Fruit fly (Drosophila melanogaster) whole organism, embryonic: ENCODE data around the gene ATPsynD.

Source experiments
- C15 ChIP-seq: fragments of 200-800 bp; sonication (Bioruptor generic); IDR thresholded peaks from 3 replicates; pipeline ENCODE4 v1.3.6; 2022; ENCODE audit warnings: missing biosample characterization, missing genetic modification characterization
- CG1024 ChIP-seq: fragments of 200-800 bp; sonication (Bioruptor generic); IDR thresholded peaks from 2 replicates; pipeline ENCODE4 v1.3.6; 2022; ENCODE audit warnings: missing biosample characterization, missing genetic modification characterization
- CG10431 ChIP-seq: fragments of 200-800 bp; sonication (Bioruptor generic); optimal IDR thresholded peaks from 3 replicates; lab custom pipeline; 2018; ENCODE audit warnings: missing biosample characterization, mild to moderate bottlenecking, missing genetic modification characterization
- CG11247 ChIP-seq: fragments of 200-800 bp; sonication (Bioruptor generic); IDR thresholded peaks from 2 replicates; pipeline ENCODE4 v1.3.6; 2022; ENCODE audit warnings: missing biosample characterization, missing genetic modification characterization
- CG11504 ChIP-seq: fragments of 200-800 bp; sonication (Bioruptor generic); optimal IDR thresholded peaks from 3 replicates; lab custom pipeline; 2019; ENCODE audit warnings: missing biosample characterization, mild to moderate bottlenecking, missing genetic modification characterization, moderate library complexity
- CG12769 ChIP-seq: fragments of 200-800 bp; sonication (Bioruptor generic); optimal IDR thresholded peaks from 2 replicates; lab custom pipeline; 2019; ENCODE audit warnings: missing biosample characterization, mild to moderate bottlenecking, missing genetic modification characterization, moderate library complexity
- CG14014 ChIP-seq: fragments of 200-800 bp; sonication (Bioruptor generic); IDR thresholded peaks from 2 replicates; pipeline ENCODE4 v1.3.6; 2022; ENCODE audit warnings: missing biosample characterization, missing genetic modification characterization
- CG14860 ChIP-seq: fragments of 200-800 bp; sonication (Bioruptor generic); IDR thresholded peaks from 3 replicates; pipeline ENCODE4 v1.3.6; 2022; ENCODE audit warnings: missing biosample characterization, missing genetic modification characterization; ENCODE audit not compliant: partially characterized antibody
- CG15514 ChIP-seq: fragments of 200-800 bp; sonication (Bioruptor generic); optimal IDR thresholded peaks from 3 replicates; lab custom pipeline; 2017; ENCODE audit warnings: missing biosample characterization, missing genetic modification characterization, mild to moderate bottlenecking, moderate library complexity, missing genetic modification reagents
- CG16813 ChIP-seq: fragments of 200-800 bp; sonication (Bioruptor generic); IDR thresholded peaks from 3 replicates; pipeline ENCODE4 v1.3.6; 2022; ENCODE audit warnings: missing biosample characterization, missing genetic modification characterization; ENCODE audit not compliant: partially characterized antibody
- CG18476 ChIP-seq: fragments of 200-800 bp; sonication (Bioruptor generic); optimal IDR thresholded peaks from 2 replicates; lab custom pipeline; 2016; ENCODE audit warnings: missing biosample characterization, mild to moderate bottlenecking, missing genetic modification characterization
- CG2129 ChIP-seq: fragments of 200-800 bp; sonication (Bioruptor generic); IDR thresholded peaks from 2 replicates; pipeline ENCODE4 v1.3.6; 2022; ENCODE audit warnings: missing biosample characterization, missing genetic modification characterization; ENCODE audit not compliant: partially characterized antibody
- CG2712 ChIP-seq: fragments of 200-800 bp; optimal IDR thresholded peaks from 3 replicates; lab custom pipeline; 2019; ENCODE audit warnings: missing biosample characterization, mild to moderate bottlenecking, missing genetic modification characterization, moderate library complexity
- CG32767 ChIP-seq: fragments of 200-800 bp; sonication (Bioruptor generic); IDR thresholded peaks from 2 replicates; pipeline ENCODE4 v1.3.6; 2022; ENCODE audit warnings: missing biosample characterization, missing genetic modification characterization
- CG3847 ChIP-seq: fragments of 200-800 bp; sonication (Bioruptor generic); IDR thresholded peaks from 2 replicates; pipeline ENCODE4 v1.3.6; 2022; ENCODE audit warnings: missing biosample characterization, missing genetic modification characterization
- CG6683 ChIP-seq: fragments of 200-800 bp; sonication (Bioruptor generic); optimal IDR thresholded peaks from 2 replicates; lab custom pipeline; 2017; ENCODE audit warnings: missing biosample characterization, mild to moderate bottlenecking, missing genetic modification characterization, missing genetic modification reagents
- CG9797 ChIP-seq: fragments of 200-800 bp; sonication (Bioruptor generic); optimal IDR thresholded peaks from 3 replicates; lab custom pipeline; 2018; ENCODE audit warnings: missing biosample characterization, mild to moderate bottlenecking, missing genetic modification characterization
- Dll ChIP-seq: fragments of 200-800 bp; sonication (Bioruptor generic); IDR thresholded peaks from 4 replicates; pipeline ENCODE4 v1.3.6; 2022; ENCODE audit warnings: missing biosample characterization, missing genetic modification characterization; ENCODE audit not compliant: partially characterized antibody
- Dp ChIP-seq: fragments of 200-800 bp; sonication (Bioruptor generic); optimal IDR thresholded peaks from 2 replicates; lab custom pipeline; 2018; ENCODE audit warnings: missing biosample characterization, mild to moderate bottlenecking, missing genetic modification characterization, moderate library complexity
- HmgZ ChIP-seq: fragments of 200-800 bp; sonication (Bioruptor generic); optimal IDR thresholded peaks from 2 replicates; lab custom pipeline; 2018; ENCODE audit warnings: missing biosample characterization, mild to moderate bottlenecking, missing genetic modification characterization
- Jarid2 ChIP-seq: fragments of 200-800 bp; sonication (Bioruptor generic); optimal IDR thresholded peaks from 3 replicates; lab custom pipeline; 2017; ENCODE audit warnings: mild to moderate bottlenecking, missing biosample characterization, missing genetic modification reagents, missing genetic modification characterization
- MESR4 ChIP-seq: fragments of 200-800 bp; sonication (Bioruptor generic); optimal IDR thresholded peaks from 2 replicates; lab custom pipeline; 2018; ENCODE audit warnings: missing biosample characterization, mild to moderate bottlenecking, missing genetic modification characterization, moderate library complexity
- MTF-1 ChIP-seq: fragments of 200-800 bp; sonication (Bioruptor generic); optimal IDR thresholded peaks from 2 replicates; lab custom pipeline; 2018; ENCODE audit warnings: missing biosample characterization, mild to moderate bottlenecking, missing genetic modification characterization, borderline replicate concordance
- Myb ChIP-seq: fragments of 200-800 bp; sonication (Bioruptor generic); optimal IDR thresholded peaks from 2 replicates; lab custom pipeline; 2016; ENCODE audit warnings: missing biosample characterization, missing genetic modification characterization
- Opbp ChIP-seq: fragments of 200-800 bp; sonication (Bioruptor generic); IDR thresholded peaks from 3 replicates; pipeline ENCODE4 v1.3.6; 2022; ENCODE audit warnings: missing biosample characterization, missing genetic modification characterization; ENCODE audit not compliant: partially characterized antibody
- PHDP ChIP-seq: fragments of 200-800 bp; sonication (Bioruptor generic); optimal IDR thresholded peaks from 3 replicates; lab custom pipeline; 2018; ENCODE audit warnings: missing biosample characterization, mild to moderate bottlenecking, missing genetic modification characterization, moderate library complexity
- Rfx ChIP-seq: fragments of 200-800 bp; sonication (Bioruptor generic); IDR thresholded peaks from 2 replicates; pipeline ENCODE4 v1.3.6; 2022; ENCODE audit warnings: missing biosample characterization, missing genetic modification characterization
- Side ChIP-seq: fragments of 200-800 bp; sonication (Bioruptor generic); optimal IDR thresholded peaks from 2 replicates; lab custom pipeline; 2016; ENCODE audit warnings: missing biosample characterization, missing genetic modification characterization
- Sry-β ChIP-seq: fragments of 200-800 bp; sonication (Bioruptor generic); optimal IDR thresholded peaks from 2 replicates; lab custom pipeline; 2018; ENCODE audit warnings: missing biosample characterization, mild to moderate bottlenecking, missing genetic modification characterization, moderate library complexity
- amos ChIP-seq: fragments of 200-800 bp; sonication (Bioruptor generic); IDR thresholded peaks from 2 replicates; pipeline ENCODE4 v1.3.6; 2022; ENCODE audit warnings: missing biosample characterization, missing genetic modification characterization; ENCODE audit not compliant: partially characterized antibody
- aop ChIP-seq: fragments of 200-800 bp; sonication (Bioruptor generic); IDR thresholded peaks from 2 replicates; pipeline ENCODE4 v1.3.6; 2022; ENCODE audit warnings: missing biosample characterization, missing genetic modification characterization
- bbx ChIP-seq: fragments of 200-800 bp; sonication (Bioruptor generic); IDR thresholded peaks from 2 replicates; pipeline ENCODE4 v1.3.6; 2022; ENCODE audit warnings: missing biosample characterization, missing genetic modification characterization; ENCODE audit not compliant: partially characterized antibody
- ci ChIP-seq: fragments of 200-800 bp; sonication (Bioruptor generic); IDR thresholded peaks from 3 replicates; pipeline ENCODE4 v1.3.6; 2022; ENCODE audit warnings: missing biosample characterization, missing genetic modification characterization
- fd3F ChIP-seq: fragments of 200-800 bp; sonication (Bioruptor generic); optimal IDR thresholded peaks from 2 replicates; lab custom pipeline; 2018; ENCODE audit warnings: missing biosample characterization, mild to moderate bottlenecking, missing genetic modification characterization, moderate library complexity
- gem ChIP-seq: fragments of 200-800 bp; sonication (Bioruptor generic); optimal IDR thresholded peaks from 2 replicates; lab custom pipeline; 2019; ENCODE audit warnings: missing biosample characterization, mild to moderate bottlenecking, missing genetic modification characterization, moderate library complexity
- hb ChIP-seq: fragments of 200-800 bp; sonication (Bioruptor generic); IDR thresholded peaks from 3 replicates; pipeline ENCODE4 v1.3.6; 2022; ENCODE audit warnings: missing biosample characterization, missing genetic modification characterization; ENCODE audit not compliant: partially characterized antibody
- inv ChIP-seq: fragments of 200-800 bp; sonication (Bioruptor generic); IDR thresholded peaks from 2 replicates; pipeline ENCODE4 v1.3.6; 2022; ENCODE audit warnings: missing biosample characterization, missing genetic modification characterization; ENCODE audit not compliant: partially characterized antibody
- otp ChIP-seq: fragments of 200-800 bp; sonication (Bioruptor generic); IDR thresholded peaks from 3 replicates; pipeline ENCODE4, ENCODE4 v1.3.6; 2022; ENCODE audit warnings: missing biosample characterization, missing genetic modification characterization
- pan ChIP-seq, 4 experiments: fragments of >200 bp in 3 of 4; fragments of 200-800 bp in 1 of 4; sonication (Bioruptor generic) in 1 of 4; optimal IDR thresholded peaks in 3 of 4; IDR thresholded peaks in 1 of 4; 2 replicates each; pipeline versions ENCODE4 v1.3.6 to Lab custom; 2017 to 2022; ENCODE audit warnings: missing biosample characterization in 2 of 4, missing genetic modification characterization in 2 of 4, mixed read lengths in 1 of 4
- pho ChIP-seq: fragments of 200-800 bp; sonication (Bioruptor generic); optimal IDR thresholded peaks from 2 replicates; lab custom pipeline; 2016; ENCODE audit warnings: missing biosample characterization, missing genetic modification characterization
- row ChIP-seq: fragments of 200-800 bp; sonication (Bioruptor generic); IDR thresholded peaks from 3 replicates; pipeline ENCODE4 v1.3.6; 2022; ENCODE audit warnings: missing biosample characterization, missing genetic modification characterization
- slbo ChIP-seq: fragments of 200-800 bp; sonication (Bioruptor generic); IDR thresholded peaks from 2 replicates; pipeline ENCODE4 v1.3.6; 2022; ENCODE audit warnings: missing biosample characterization, missing genetic modification characterization
- sna ChIP-seq: fragments of 200-800 bp; sonication (Bioruptor generic); IDR thresholded peaks from 2 replicates; pipeline ENCODE4 v1.3.6; 2022; ENCODE audit warnings: missing biosample characterization, missing genetic modification characterization; ENCODE audit not compliant: partially characterized antibody
- sr ChIP-seq: fragments of 200-800 bp; sonication (Bioruptor generic); IDR thresholded peaks from 3 replicates; pipeline ENCODE4 v1.3.6; 2022; ENCODE audit warnings: missing biosample characterization, missing genetic modification characterization
- ttk ChIP-seq: fragments of 200-800 bp; sonication (Bioruptor generic); IDR thresholded peaks from 2 replicates; pipeline ENCODE4 v2.1.2; 2022; ENCODE audit warnings: missing biosample characterization, missing genetic modification characterization
- vfl ChIP-seq: fragments of 200-800 bp; sonication (Bioruptor generic); optimal IDR thresholded peaks from 2 replicates; lab custom pipeline; 2016; ENCODE audit warnings: missing biosample characterization, missing genetic modification characterization
- vnd ChIP-seq: fragments of 200-800 bp; sonication (Bioruptor generic); IDR thresholded peaks from 3 replicates; pipeline ENCODE4 v1.3.6; 2022; ENCODE audit warnings: missing biosample characterization, missing genetic modification characterization; ENCODE audit not compliant: partially characterized antibody

Gene ATPsynD

DNA sequence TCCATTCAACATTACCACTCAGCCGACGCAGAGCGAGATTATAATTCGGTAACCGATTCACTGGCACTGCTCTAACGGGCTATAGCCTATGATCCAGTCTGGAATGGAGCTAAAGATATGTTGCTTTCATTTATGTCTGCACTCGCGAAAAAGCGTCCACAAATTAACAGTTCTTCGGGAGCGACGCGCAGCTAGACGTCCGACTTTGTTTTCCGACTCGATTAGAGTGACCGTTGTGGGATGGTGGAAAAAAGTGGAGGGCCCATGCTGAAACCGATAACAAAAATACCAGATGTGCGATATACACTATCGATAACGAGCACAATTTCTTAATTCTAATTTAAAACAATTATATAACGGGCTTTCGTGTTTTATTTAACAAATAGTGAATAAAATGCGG lies 761 bp upstream of the ATPsynD start, which contains the start of gene cdi (continued):
- peak; percentile 62 for TF ChIP-seq sna (GFP tag; lab: Robert Waterston, UW)
- TF ChIP-seq Sry-β (GFP tag; lab: Kevin White, UChicago), result no peak
- peak; percentile 96 for TF ChIP-seq Jarid2 (GFP tag; lab: Kevin White, UChicago)
- TF ChIP-seq gem, result no peak
- peak; percentile 61; the same call in 1 of the 3 replicates for TF ChIP-seq hb
- TF ChIP-seq Side (GFP tag; lab: Kevin White, UChicago), result no peak
- peak; percentile 38; the same call in 1 of the 2 replicates for TF ChIP-seq aop (GFP tag; lab: Robert Waterston, UW)
- TF ChIP-seq vfl (GFP tag; lab: Kevin White, UChicago), result peak; percentile 8
- peak; percentile 56; the same call in 2 of the 3 replicates for TF ChIP-seq CG14860 (GFP tag; lab: Robert Waterston, UW)
- no peak for TF ChIP-seq pho (GFP tag; lab: Kevin White, UChicago)
- TF ChIP-seq CG2129 (GFP tag; lab: Robert Waterston, UW), result peak; percentile 48; the same call in 1 of the 2 replicates
- TF ChIP-seq CG11247 (GFP tag; lab: Robert Waterston, UW), result no peak; the same call in 1 of the 2 replicates
- TF ChIP-seq row (GFP tag; lab: Robert Waterston, UW), result peak; percentile 18; the same call in 1 of the 3 replicates
- TF ChIP-seq CG6683, result no peak
- TF ChIP-seq CG16813, result peak; percentile 67; the same call in 2 of the 3 replicates
- peak; percentile 25 for TF ChIP-seq CG11504 (tag; lab: Kevin White, UChicago)
- TF ChIP-seq CG12769, result peak; percentile 54
- peak; percentile 53 for TF ChIP-seq CG15514 (GFP tag; lab: Kevin White, UChicago)
- peak; percentile 30; the same call in 1 of the 2 replicates for TF ChIP-seq CG14014 (GFP tag; lab: Robert Waterston, UW)
- TF ChIP-seq slbo (GFP tag; lab: Robert Waterston, UW), result peak; percentile 11; the same call in 1 of the 2 replicates
- peak; percentile 59 for TF ChIP-seq bbx (GFP tag; lab: Robert Waterston, UW)
- TF ChIP-seq CG3847, result peak; percentile 30; the same call in 1 of the 2 replicates
- TF ChIP-seq CG9797, result peak; percentile 68
- peak; percentile 60 for TF ChIP-seq inv
- peak; percentile 33 for TF ChIP-seq MTF-1
- TF ChIP-seq CG10431 (GFP tag; lab: Kevin White, UChicago), result peak; percentile 72
- TF ChIP-seq Dp (GFP tag; lab: Kevin White, UChicago), result peak; percentile 3
- no peak for TF ChIP-seq C15
- TF ChIP-seq Myb (GFP tag; lab: Kevin White, UChicago), result peak; percentile 47
- TF ChIP-seq CG32767, result peak; percentile 37; the same call in 1 of the 2 replicates
- TF ChIP-seq CG2712, result peak; percentile 20
- TF ChIP-seq amos (GFP tag; lab: Robert Waterston, UW), result peak; percentile 81
- TF ChIP-seq pan (optimal IDR thresholded peaks at IDR 0.05; lab: Kevin White, UChicago), result no peak
- peak in 1 of 2 experiments; percentile 43 for TF ChIP-seq pan (GFP tag; optimal IDR thresholded peaks at IDR 0.05 in 1 of 2, IDR thresholded peaks at IDR 0.05 in 1 of 2)
- peak; percentile 86 for TF ChIP-seq Opbp (GFP tag; lab: Robert Waterston, UW)
- peak; percentile 63; the same call in 2 of the 3 replicates for TF ChIP-seq otp (GFP tag; lab: Robert Waterston, UW)
- TF ChIP-seq Rfx (GFP tag; lab: Robert Waterston, UW), result peak; percentile 55; the same call in 1 of the 2 replicates
- TF ChIP-seq fd3F (GFP tag; lab: Kevin White, UChicago), result no peak
- peak; percentile 74; the same call in 2 of the 3 replicates for TF ChIP-seq ci
- peak; percentile 59 for TF ChIP-seq vnd (GFP tag; lab: Robert Waterston, UW)
- peak; percentile 66 for TF ChIP-seq HmgZ (tag; lab: Kevin White, UChicago)
- no peak for TF ChIP-seq ttk (GFP tag; lab: Robert Waterston, UW)
- peak; percentile 51 for TF ChIP-seq MESR4 (GFP tag; lab: Kevin White, UChicago)
- peak; percentile 9 for TF ChIP-seq PHDP
- no peak for TF ChIP-seq CG18476 (GFP tag; lab: Kevin White, UChicago)
- 0 out of 3 replicates have a peak, but pooled peaks have one; percentile 18 for TF ChIP-seq sr (GFP tag; lab: Robert Waterston, UW)
- peak; percentile 73 for TF ChIP-seq Dll (GFP tag; lab: Robert Waterston, UW)
- TF ChIP-seq CG1024 (GFP tag; lab: Robert Waterston, UW), result no peak
